Fruit fly (Drosophila melanogaster): Measurements from ENCODE around the gene CG11878.

The CG11878 gene

dm6 chr3R:25281165-25281564 is 7.5 kb downstream of the CG11878 start, which contains the start of gene CG11892 (continued):
- TF ChIP-seq ci (GFP tag; IDR thresholded peaks at IDR 0.05) (peak; percentile 69; the same call in 1 of the 3 replicates), esg (GFP tag; conservative IDR thresholded peaks at IDR 0.05) (no peak), CG11398 (GFP tag; optimal IDR thresholded peaks at IDR 0.05) (no peak), Lim3 (GFP tag; IDR thresholded peaks at IDR 0.05) (no peak), caup (GFP tag; optimal IDR thresholded peaks at IDR 0.05; ENCODE audit: severe bottlenecking) (peak; percentile 58), CG18262 (tag; optimal IDR thresholded peaks at IDR 0.05) (no peak), ems (GFP tag; optimal IDR thresholded peaks at IDR 0.05) (no peak), Hand (GFP tag; optimal IDR thresholded peaks at IDR 0.05) (peak; percentile 12), amos (GFP tag; IDR thresholded peaks at IDR 0.05; ENCODE audit: partially characterized antibody) (no peak), zen (tag; optimal IDR thresholded peaks at IDR 0.05) (no peak), mam (GFP tag; optimal IDR thresholded peaks at IDR 0.05) (no peak), Aef1 (GFP tag; IDR thresholded peaks at IDR 0.05) (no peak), grau (tag; optimal IDR thresholded peaks at IDR 0.05) (no peak), ase (GFP tag; IDR thresholded peaks at IDR 0.05) (no peak), gsb-n (tag; optimal IDR thresholded peaks at IDR 0.05) (no peak), sens (GFP tag) (no peak), CG1647 (GFP tag; optimal IDR thresholded peaks at IDR 0.05) (no peak), dati (GFP tag; IDR thresholded peaks at IDR 0.05) (no peak), ranshi (GFP tag; IDR thresholded peaks at IDR 0.05) (no peak), CG10274 (GFP tag; optimal IDR thresholded peaks at IDR 0.05) (no peak), CG4820 (GFP tag; optimal IDR thresholded peaks at IDR 0.05) (no peak), CrebB (tag; optimal IDR thresholded peaks at IDR 0.05) (peak; percentile 66), hth (optimal IDR thresholded peaks at IDR 0.05) (no peak), CG16813 (GFP tag; IDR thresholded peaks at IDR 0.05; ENCODE audit: partially characterized antibody) (no peak), CG7987 (GFP tag; optimal IDR thresholded peaks at IDR 0.05) (peak; percentile 80), tap (tag; optimal IDR thresholded peaks at IDR 0.05) (peak; percentile 52), kay (GFP tag; optimal IDR thresholded peaks at IDR 0.05) (no peak), jigr1 (GFP tag; IDR thresholded peaks at IDR 0.05) (no peak), so (GFP tag; IDR thresholded peaks at IDR 0.05) (no peak), pan (optimal IDR thresholded peaks at IDR 0.05) (no peak), pan (GFP tag; optimal IDR thresholded peaks at IDR 0.05 in 1 of 2, IDR thresholded peaks at IDR 0.05 in 1 of 2) (no peak), CG17912 (GFP tag; optimal IDR thresholded peaks at IDR 0.05) (peak; percentile 73), pum (GFP tag; optimal IDR thresholded peaks at IDR 0.05) (no peak), sr (GFP tag; IDR thresholded peaks at IDR 0.05) (no peak), CG7357 (GFP tag; IDR thresholded peaks at IDR 0.05) (no peak), NC2α (GFP tag; optimal IDR thresholded peaks at IDR 0.05) (no peak), CG18619 (GFP tag; optimal IDR thresholded peaks at IDR 0.05) (peak; percentile 46), CG6765 (GFP tag; optimal IDR thresholded peaks at IDR 0.05) (peak; percentile 30), HmgZ (tag; optimal IDR thresholded peaks at IDR 0.05) (peak; percentile 32), H2.0 (GFP tag; IDR thresholded peaks at IDR 0.05) (no peak), ash1 (GFP tag; optimal IDR thresholded peaks at IDR 0.05) (peak; percentile 45), ewg (GFP tag; optimal IDR thresholded peaks at IDR 0.05) (no peak), lola (GFP tag; optimal IDR thresholded peaks at IDR 0.05) (no peak), Xbp1 (GFP tag; optimal IDR thresholded peaks at IDR 0.05) (no peak), CG2120 (GFP tag; optimal IDR thresholded peaks at IDR 0.05) (peak; percentile 44), CG31365 (tag; optimal IDR thresholded peaks at IDR 0.05) (no peak), rib (GFP tag; IDR thresholded peaks at IDR 0.05) (no peak), sd (tag; optimal IDR thresholded peaks at IDR 0.05) (peak; percentile 31), NFAT (GFP tag; IDR thresholded peaks at IDR 0.05) (no peak), az2 (GFP tag; optimal IDR thresholded peaks at IDR 0.05) (no peak), Kr (GFP tag; optimal IDR thresholded peaks at IDR 0.05) (no peak), CG12659 (GFP tag; optimal IDR thresholded peaks at IDR 0.05) (peak; percentile 46), CG8944 (GFP tag; optimal IDR thresholded peaks at IDR 0.05) (no peak)
